Worm (Caenorhabditis elegans) whole organism, late embryonic: ENCODE measurements around the gene daf-10.

Experiments used
- K02D7.2 ChIP-seq: sonication (generic microtip); optimal IDR thresholded peaks from 2 replicates; lab custom pipeline; 2017; ENCODE audit warnings: mild to moderate bottlenecking, missing genetic modification characterization, missing compliant biosample characterization
- ceh-6 ChIP-seq: fragments of 200-800 bp; sonication (Bioruptor generic); optimal IDR thresholded peaks from 2 replicates; lab custom pipeline; 2018; ENCODE audit warnings: mild to moderate bottlenecking, missing genetic modification characterization, missing compliant biosample characterization
- dve-1 ChIP-seq: sonication (generic microtip); optimal IDR thresholded peaks from 2 replicates; lab custom pipeline; 2017; ENCODE audit warnings: antibody characterized with exemption, mild to moderate bottlenecking, missing genetic modification characterization, missing compliant biosample characterization
- elt-2 ChIP-seq: sonication (generic microtip); optimal IDR thresholded peaks from 2 replicates; lab custom pipeline; 2016; ENCODE audit warnings: missing genetic modification reagents, missing genetic modification characterization, missing compliant biosample characterization
- nhr-11 ChIP-seq: fragments of 150-350 bp; optimal IDR thresholded peaks from 2 replicates; lab custom pipeline; 2014; ENCODE audit warnings: missing biosample characterization, missing genetic modification characterization
- pax-1 ChIP-seq: fragments of 150-350 bp; optimal IDR thresholded peaks from 2 replicates; lab custom pipeline; 2014; ENCODE audit warnings: missing biosample characterization, missing genetic modification characterization
- pha-4 ChIP-seq: fragments of 150-350 bp; optimal IDR thresholded peaks from 2 replicates; lab custom pipeline; 2018; ENCODE audit warnings: missing biosample characterization, missing genetic modification reagents, missing genetic modification characterization
- pqm-1 ChIP-seq: sonication (generic microtip); optimal IDR thresholded peaks from 2 replicates; lab custom pipeline; 2016; ENCODE audit warnings: missing genetic modification characterization, missing compliant biosample characterization
- sox-4 ChIP-seq: sonication (generic microtip); optimal IDR thresholded peaks from 2 replicates; lab custom pipeline; 2017; ENCODE audit warnings: mild to moderate bottlenecking, missing genetic modification characterization, inconsistent platforms, missing compliant biosample characterization
- ttx-3 ChIP-seq: sonication (generic microtip); optimal IDR thresholded peaks from 2 replicates; lab custom pipeline; 2016; ENCODE audit warnings: missing genetic modification reagents, missing genetic modification characterization, missing compliant biosample characterization

DNA sequence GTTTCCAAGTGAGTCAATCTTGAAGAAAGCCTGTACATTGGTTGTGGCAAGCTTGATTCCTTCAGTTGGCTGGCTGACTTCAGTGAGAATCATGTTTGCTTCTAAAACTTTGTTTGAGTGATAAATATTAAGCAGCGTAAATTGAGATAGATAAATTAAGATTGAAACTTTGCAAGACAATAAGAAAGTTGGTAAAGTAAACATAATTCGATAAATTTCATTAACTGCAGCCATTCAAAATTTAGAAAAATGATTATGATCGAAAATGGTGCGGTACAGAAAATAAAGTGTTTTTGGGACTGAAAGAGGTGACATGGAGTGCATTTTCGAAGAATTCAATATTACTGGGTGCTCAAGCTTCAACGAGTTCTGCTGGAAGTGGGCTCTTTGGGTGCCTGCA lies 50.5 kb downstream of the daf-10 start, which contains the start of gene icln-1:
- TF ChIP-seq ttx-3 (tag; lab: Kevin White, UChicago) (no peak), pha-4 (no peak), pqm-1 (tag; lab: Kevin White, UChicago) (no peak), ceh-6 (GFP tag; lab: Kevin White, UChicago) (no peak), nhr-11 (tag; lab: Kevin White, UChicago) (no peak), pax-1 (tag; lab: Kevin White, UChicago) (no peak), K02D7.2 (tag; lab: Kevin White, UChicago) (no peak), elt-2 (tag; lab: Kevin White, UChicago) (no peak), sox-4 (tag; lab: Kevin White, UChicago) (no peak), dve-1 (tag; lab: Kevin White, UChicago) (no peak)
